Worm (Caenorhabditis elegans) whole organism, L4 larva: ENCODE data around the gene C18D11.10.

ENCODE experiments used
- F44E2.7 ChIP-seq: fragments of 200-800 bp; sonication (Bioruptor generic); IDR thresholded peaks from 2 replicates; pipeline ENCODE4 v2.1.2; 2022; ENCODE audit warnings: missing genetic modification characterization, missing compliant biosample characterization
- F49E8.2 ChIP-seq: sonication (generic microtip); optimal IDR thresholded peaks from 2 replicates; lab custom pipeline; 2016; ENCODE audit warnings: missing compliant biosample characterization, mild to moderate bottlenecking, missing genetic modification characterization, borderline replicate concordance
- T20F7.1 ChIP-seq: fragments of 200-800 bp; sonication (Bioruptor generic); optimal IDR thresholded peaks from 2 replicates; lab custom pipeline; 2018; ENCODE audit warnings: mild to moderate bottlenecking, missing genetic modification characterization, missing compliant biosample characterization
- Y5F2A.4 ChIP-seq: fragments of 200-800 bp; sonication (Bioruptor generic); optimal IDR thresholded peaks from 2 replicates; lab custom pipeline; 2018; ENCODE audit warnings: mild to moderate bottlenecking, missing genetic modification characterization, missing compliant biosample characterization
- Y75B8A.6 ChIP-seq: fragments of 200-800 bp; sonication (Bioruptor generic); IDR thresholded peaks from 2 replicates; pipeline ENCODE4 v1.3.6; 2022; ENCODE audit warnings: missing genetic modification reagents, missing genetic modification characterization, missing compliant biosample characterization
- ZK546.5 ChIP-seq, 2 experiments: sonication (generic microtip); optimal IDR thresholded peaks; 2 replicates each; lab custom pipeline; 2017; ENCODE audit warnings: missing biosample characterization in 2 of 2, missing genetic modification characterization in 2 of 2
- aly-2 ChIP-seq: sonication (generic microtip); optimal IDR thresholded peaks from 2 replicates; lab custom pipeline; 2018; ENCODE audit warnings: missing biosample characterization, missing genetic modification characterization
- arid-1 ChIP-seq: fragments of 200-800 bp; sonication (Bioruptor generic); conservative IDR thresholded peaks from 2 replicates; pipeline ENCODE4 v1.3.6; 2022; ENCODE audit warnings: missing genetic modification reagents, missing genetic modification characterization, missing compliant biosample characterization
- ceh-20 ChIP-seq: fragments of 200-800 bp; sonication (Bioruptor generic); IDR thresholded peaks from 2 replicates; pipeline ENCODE4 v1.3.6; 2022; ENCODE audit warnings: missing genetic modification reagents, missing genetic modification characterization, missing compliant biosample characterization
- ceh-32 ChIP-seq: sonication (generic microtip); optimal IDR thresholded peaks from 2 replicates; lab custom pipeline; 2016; ENCODE audit warnings: mild to moderate bottlenecking, missing genetic modification characterization, missing compliant biosample characterization; ENCODE audit not compliant: poor library complexity
- ceh-44 ChIP-seq: fragments of 200-800 bp; sonication (Bioruptor generic); IDR thresholded peaks from 2 replicates; pipeline ENCODE4 v1.3.6; 2022; ENCODE audit warnings: missing genetic modification reagents, missing genetic modification characterization, missing compliant biosample characterization
- ceh-82 ChIP-seq: sonication (generic microtip); optimal IDR thresholded peaks from 2 replicates; lab custom pipeline; 2017; ENCODE audit warnings: missing biosample characterization, missing genetic modification characterization
- ces-1 ChIP-seq: fragments of 150-350 bp; sonication (generic microtip); optimal IDR thresholded peaks from 4 replicates; lab custom pipeline; 2014; ENCODE audit warnings: missing biosample characterization, missing genetic modification reagents, missing genetic modification characterization
- cey-2 ChIP-seq: sonication (generic microtip); optimal IDR thresholded peaks from 3 replicates; lab custom pipeline; 2017; ENCODE audit warnings: missing genetic modification characterization, mild to moderate bottlenecking, missing compliant biosample characterization, antibody characterized with exemption, borderline replicate concordance; ENCODE audit not compliant: insufficient read depth
- daf-19 ChIP-seq: fragments of 200-800 bp; sonication (Bioruptor generic); conservative IDR thresholded peaks from 2 replicates; pipeline ENCODE4 v1.3.6; 2022; ENCODE audit warnings: missing genetic modification characterization, missing compliant biosample characterization
- dmd-9 ChIP-seq: fragments of 200-800 bp; sonication (Bioruptor generic); IDR thresholded peaks from 2 replicates; pipeline ENCODE4 v1.3.6; 2022; ENCODE audit warnings: missing genetic modification reagents, missing genetic modification characterization, missing compliant biosample characterization
- fkh-10 ChIP-seq: fragments of 150-350 bp; optimal IDR thresholded peaks from 2 replicates; lab custom pipeline; 2014; ENCODE audit warnings: missing biosample characterization, missing genetic modification reagents, missing genetic modification characterization
- hlh-30 ChIP-seq: sonication (generic microtip); optimal IDR thresholded peaks from 2 replicates; lab custom pipeline; 2017; ENCODE audit warnings: antibody characterized with exemption, mild to moderate bottlenecking, missing genetic modification characterization, missing compliant biosample characterization; ENCODE audit not compliant: insufficient read depth
- lim-7 ChIP-seq: fragments of 200-800 bp; sonication (Bioruptor generic); IDR thresholded peaks from 2 replicates; pipeline ENCODE4 v1.3.6; 2022; ENCODE audit warnings: missing genetic modification characterization, missing compliant biosample characterization
- lin-15B ChIP-seq: fragments of 150-350 bp; sonication (generic microtip); optimal IDR thresholded peaks from 3 replicates; lab custom pipeline; 2014; ENCODE audit warnings: missing biosample characterization, missing genetic modification characterization
- lin-29 ChIP-seq: fragments of 200-800 bp; sonication (Bioruptor generic); IDR thresholded peaks from 2 replicates; pipeline ENCODE4 v1.3.6; 2022; ENCODE audit warnings: missing genetic modification reagents, missing genetic modification characterization, missing compliant biosample characterization
- lin-39 ChIP-seq: fragments of 150-350 bp; optimal IDR thresholded peaks from 2 replicates; lab custom pipeline; 2014; ENCODE audit warnings: missing biosample characterization, missing genetic modification reagents, missing genetic modification characterization
- mdt-29 ChIP-seq: fragments of 200-800 bp; sonication (Bioruptor generic); IDR thresholded peaks from 2 replicates; pipeline ENCODE4 v1.3.6; 2022; ENCODE audit warnings: missing genetic modification reagents, missing genetic modification characterization, missing compliant biosample characterization
- mes-2 ChIP-seq: sonication (generic microtip); optimal IDR thresholded peaks from 2 replicates; lab custom pipeline; 2016; ENCODE audit warnings: missing genotype, mild to moderate bottlenecking, missing genetic modification characterization, missing compliant biosample characterization; ENCODE audit not compliant: poor library complexity, severe bottlenecking
- mxl-2 ChIP-seq: fragments of 200-800 bp; sonication (Bioruptor generic); conservative IDR thresholded peaks from 2 replicates; pipeline ENCODE4 v1.3.6; 2022; ENCODE audit warnings: missing genetic modification reagents, missing genetic modification characterization, missing compliant biosample characterization
- nhr-111 ChIP-seq: fragments of 200-800 bp; sonication (Bioruptor generic); optimal IDR thresholded peaks from 2 replicates; lab custom pipeline; 2018; ENCODE audit warnings: mild to moderate bottlenecking, missing genetic modification characterization, missing compliant biosample characterization
- nhr-237 ChIP-seq: sonication (generic microtip); optimal IDR thresholded peaks from 2 replicates; lab custom pipeline; 2017; ENCODE audit warnings: missing biosample characterization, missing genetic modification characterization
- nhr-25 ChIP-seq: sonication (generic microtip); optimal IDR thresholded peaks from 2 replicates; lab custom pipeline; 2017; ENCODE audit warnings: missing genetic modification characterization, mild to moderate bottlenecking, missing compliant biosample characterization, antibody characterized with exemption, moderate library complexity, borderline replicate concordance; ENCODE audit not compliant: insufficient read depth
- nhr-28 ChIP-seq: fragments of 150-350 bp; optimal IDR thresholded peaks from 2 replicates; lab custom pipeline; 2014; ENCODE audit warnings: missing biosample characterization, missing genetic modification characterization
- nhr-41 ChIP-seq: fragments of 200-800 bp; sonication (Bioruptor generic); IDR thresholded peaks from 2 replicates; pipeline ENCODE4 v1.3.6; 2022; ENCODE audit warnings: missing genetic modification reagents, missing genetic modification characterization, missing compliant biosample characterization
- nhr-42 ChIP-seq: fragments of 200-800 bp; sonication (Bioruptor generic); IDR thresholded peaks from 2 replicates; pipeline ENCODE4 v1.3.6; 2022; ENCODE audit warnings: missing genetic modification characterization, missing compliant biosample characterization
- nhr-48 ChIP-seq: sonication (generic microtip); optimal IDR thresholded peaks from 2 replicates; lab custom pipeline; 2016; ENCODE audit warnings: mild to moderate bottlenecking, missing genetic modification characterization, missing compliant biosample characterization
- nhr-76 ChIP-seq: fragments of 150-350 bp; optimal IDR thresholded peaks from 2 replicates; lab custom pipeline; 2014; ENCODE audit warnings: missing biosample characterization, missing genetic modification characterization
- nhr-77 ChIP-seq: fragments of 150-350 bp; optimal IDR thresholded peaks from 2 replicates; lab custom pipeline; 2014; ENCODE audit warnings: missing biosample characterization, missing genetic modification characterization
- php-3 ChIP-seq: fragments of 200-800 bp; sonication (Bioruptor generic); IDR thresholded peaks from 2 replicates; pipeline ENCODE4 v1.3.6; 2022; ENCODE audit warnings: missing genetic modification reagents, missing genetic modification characterization, missing compliant biosample characterization
- saeg-2 ChIP-seq: fragments of 200-800 bp; sonication (Bioruptor generic); IDR thresholded peaks from 2 replicates; pipeline ENCODE4 v1.3.6; 2022; ENCODE audit warnings: missing genetic modification reagents, missing genetic modification characterization, missing compliant biosample characterization
- spr-3 ChIP-seq: fragments of 200-800 bp; sonication (Bioruptor generic); optimal IDR thresholded peaks from 2 replicates; lab custom pipeline; 2018; ENCODE audit warnings: mild to moderate bottlenecking, missing genetic modification characterization, missing compliant biosample characterization
- tra-1 ChIP-seq: fragments of 200-800 bp; sonication (Bioruptor generic); IDR thresholded peaks from 2 replicates; pipeline ENCODE4 v1.3.6; 2022; ENCODE audit warnings: missing genetic modification reagents, missing genetic modification characterization, missing compliant biosample characterization
- vab-7 ChIP-seq: fragments of 200-800 bp; sonication (Bioruptor generic); IDR thresholded peaks from 2 replicates; pipeline ENCODE4 v1.3.6; 2022; ENCODE audit warnings: missing genetic modification reagents, missing genetic modification characterization, missing compliant biosample characterization
- zfp-2 ChIP-seq: sonication (generic microtip); optimal IDR thresholded peaks from 2 replicates; lab custom pipeline; 2016; ENCODE audit warnings: mild to moderate bottlenecking, missing genetic modification characterization, missing compliant biosample characterization
- zip-11 ChIP-seq: fragments of 200-800 bp; sonication (Bioruptor generic); IDR thresholded peaks from 2 replicates; pipeline ENCODE4 v1.3.6; 2022; ENCODE audit warnings: missing genetic modification characterization, missing compliant biosample characterization

The C18D11.10 gene

ce11 chrIII:11825654-11826053 lies 18.1 kb downstream of the C18D11.10 start (continued):
- no peak for TF ChIP-seq F44E2.7
- no peak for TF ChIP-seq mdt-29 (GFP tag; lab: Robert Waterston, UW)
- no peak for TF ChIP-seq fkh-10 (GFP tag; lab: Kevin White, UChicago)
- no peak for TF ChIP-seq dmd-9 (GFP tag; lab: Robert Waterston, UW)
- TF ChIP-seq Y75B8A.6 (GFP tag; lab: Robert Waterston, UW) = no peak
- TF ChIP-seq lin-39 = no peak
- no peak for TF ChIP-seq php-3 (GFP tag; lab: Robert Waterston, UW)
- TF ChIP-seq aly-2 (tag; lab: Kevin White, UChicago) = no peak
- TF ChIP-seq nhr-48 (tag; lab: Kevin White, UChicago) = no peak
- peak; percentile 86 for TF ChIP-seq mes-2
- no peak for TF ChIP-seq T20F7.1
- no peak for TF ChIP-seq ceh-44 (GFP tag; lab: Robert Waterston, UW)
- TF ChIP-seq daf-19 (GFP tag; lab: Robert Waterston, UW) = no peak
- TF ChIP-seq vab-7 (GFP tag; lab: Robert Waterston, UW) = peak; percentile 31; the same call in 1 of the 2 replicates
- no peak for TF ChIP-seq lin-29 (GFP tag; lab: Robert Waterston, UW)
- TF ChIP-seq ceh-20 = no peak
- TF ChIP-seq ceh-82 (tag; lab: Kevin White, UChicago) = no peak
- TF ChIP-seq ceh-32 (tag; lab: Kevin White, UChicago) = no peak
- TF ChIP-seq nhr-237 (tag; lab: Kevin White, UChicago) = no peak
- 0 out of 2 replicates have a peak, but pooled peaks have one; percentile 42 for TF ChIP-seq arid-1 (GFP tag; lab: Robert Waterston, UW)
- TF ChIP-seq zip-11 (GFP tag; lab: Robert Waterston, UW) = no peak
- TF ChIP-seq F49E8.2 (tag; lab: Kevin White, UChicago) = no peak
- TF ChIP-seq zfp-2 (tag; lab: Kevin White, UChicago) = no peak
- TF ChIP-seq nhr-76 = no peak
- no peak for TF ChIP-seq saeg-2 (GFP tag; lab: Robert Waterston, UW)
- no peak for TF ChIP-seq nhr-25 (tag; lab: Kevin White, UChicago)

ce11 chrIII:11826118-11826517 lies 18.6 kb downstream of the C18D11.10 start, which contains the start of gene rsp-8:
rsp-8 (plus strand) TSS chrIII:11826418.
- no peak for TF ChIP-seq tra-1
- no peak for TF ChIP-seq cey-2 (tag; lab: Kevin White, UChicago)

- TF ChIP-seq hlh-30 (tag; lab: Kevin White, UChicago) (no peak), nhr-111 (GFP tag; lab: Kevin White, UChicago) (no peak), ZK546.5 (tag; optimal IDR thresholded peaks at IDR 0.05; lab: Kevin White, UChicago) (no peak), lim-7 (GFP tag; lab: Robert Waterston, UW) (no peak), nhr-77 (tag; lab: Kevin White, UChicago) (no peak), mdt-29 (GFP tag; lab: Robert Waterston, UW) (no peak), ceh-44 (GFP tag; lab: Robert Waterston, UW) (no peak), lin-15B (tag; lab: Kevin White, UChicago) (no peak), mxl-2 (no peak), nhr-28 (tag; lab: Kevin White, UChicago) (no peak), fkh-10 (GFP tag; lab: Kevin White, UChicago) (no peak), nhr-42 (GFP tag; lab: Robert Waterston, UW) (no peak), ceh-82 (tag; lab: Kevin White, UChicago) (no peak), Y5F2A.4 (GFP tag; lab: Kevin White, UChicago) (no peak), ces-1 (GFP tag; lab: Kevin White, UChicago) (no peak), spr-3 (GFP tag; lab: Kevin White, UChicago) (no peak), nhr-41 (GFP tag; lab: Robert Waterston, UW) (no peak)
These were observed 21.5 kb downstream of the C18D11.10 start for ce11 chrIII:11829062-11829461.
